Worm (Caenorhabditis elegans) whole organism, mixed stage, embryonic: Measurements from ENCODE around the gene amdh-1.

ENCODE experiments used
- elt-1 ChIP-seq: sonication (generic microtip); optimal IDR thresholded peaks from 2 replicates; lab custom pipeline; 2017; ENCODE audit warnings: missing genetic modification characterization, mild to moderate bottlenecking, missing compliant biosample characterization, antibody characterized with exemption, moderate library complexity, borderline replicate concordance; ENCODE audit not compliant: insufficient read depth
- elt-3 ChIP-seq: fragments of 150-350 bp; optimal IDR thresholded peaks from 2 replicates; lab custom pipeline; 2014; ENCODE audit warnings: missing biosample characterization, missing genetic modification characterization
- lin-13 ChIP-seq: fragments of 150-350 bp; optimal IDR thresholded peaks from 2 replicates; lab custom pipeline; 2014; ENCODE audit warnings: missing biosample characterization, missing genetic modification characterization
- lsy-2 ChIP-seq: fragments of 150-350 bp; optimal IDR thresholded peaks from 2 replicates; lab custom pipeline; 2014; ENCODE audit warnings: missing biosample characterization, missing genetic modification characterization
- mep-1 ChIP-seq: fragments of 150-350 bp; optimal IDR thresholded peaks from 2 replicates; lab custom pipeline; 2017; ENCODE audit warnings: missing biosample characterization, missing genetic modification reagents, missing genetic modification characterization, inconsistent platforms
- nhr-2 ChIP-seq: fragments of 150-350 bp; optimal IDR thresholded peaks from 2 replicates; lab custom pipeline; 2014; ENCODE audit warnings: missing biosample characterization, missing genetic modification characterization
- nhr-28 ChIP-seq: fragments of 150-350 bp; optimal IDR thresholded peaks from 2 replicates; lab custom pipeline; 2014; ENCODE audit warnings: missing biosample characterization, missing genetic modification characterization
- unc-62 ChIP-seq: fragments of 150-350 bp; optimal IDR thresholded peaks from 2 replicates; lab custom pipeline; 2014; ENCODE audit warnings: missing biosample characterization, missing genetic modification reagents, missing genetic modification characterization

- TF ChIP-seq elt-3 (tag; lab: Kevin White, UChicago) (no peak), lin-13 (tag; lab: Kevin White, UChicago) (no peak), lsy-2 (tag; lab: Kevin White, UChicago) (no peak), unc-62 (no peak), mep-1 (tag; lab: Kevin White, UChicago) (no peak), nhr-2 (tag; lab: Kevin White, UChicago) (no peak), elt-1 (no peak), nhr-28 (tag; lab: Kevin White, UChicago) (no peak)
These were observed 8.5 kb downstream of the amdh-1 start, which contains the start of gene srg-2 for ce11 chrIII:6260115-6260514.
